Fruit fly (Drosophila melanogaster): ENCODE results near the gene Ilp7.

dm6 chrX:3677156-3677846, 9.9 kb downstream of the Ilp7 start:
- TF ChIP-seq Eip93F (GFP tag; optimal IDR thresholded peaks at IDR 0.05) (no peak), Ets21C (GFP tag; optimal IDR thresholded peaks at IDR 0.05) (no peak), Hr4 (GFP tag; optimal IDR thresholded peaks at IDR 0.05) (no peak), Met (GFP tag; optimal IDR thresholded peaks at IDR 0.05) (no peak)
